Worm (Caenorhabditis elegans) whole organism, L3 larva: ENCODE measurements around the gene Y51A2B.2.

Experiments
- R02D3.7 ChIP-seq: fragments of 150-350 bp; optimal IDR thresholded peaks from 2 replicates; lab custom pipeline; 2014; ENCODE audit warnings: missing biosample characterization, missing genetic modification characterization
- aly-2 ChIP-seq: fragments of 150-350 bp; optimal IDR thresholded peaks from 2 replicates; lab custom pipeline; 2014; ENCODE audit warnings: missing biosample characterization, missing genetic modification characterization
- ama-1 ChIP-seq: fragments of 150-350 bp; optimal IDR thresholded peaks from 2 replicates; lab custom pipeline; 2018
- ceh-28 ChIP-seq: fragments of 150-350 bp; optimal IDR thresholded peaks from 2 replicates; lab custom pipeline; 2014; ENCODE audit warnings: missing biosample characterization, missing genetic modification reagents, missing genetic modification characterization
- ceh-82 ChIP-seq: fragments of 150-350 bp; optimal IDR thresholded peaks from 2 replicates; lab custom pipeline; 2014; ENCODE audit warnings: missing biosample characterization, missing genetic modification characterization
- daf-12 ChIP-seq: fragments of 150-350 bp; optimal IDR thresholded peaks from 2 replicates; lab custom pipeline; 2014; ENCODE audit warnings: missing biosample characterization, missing genetic modification reagents, missing genetic modification characterization
- egl-27 ChIP-seq: sonication (generic microtip); optimal IDR thresholded peaks from 4 replicates; lab custom pipeline; 2017; ENCODE audit warnings: missing biosample characterization, missing genetic modification reagents, missing genetic modification characterization
- egl-5 ChIP-seq: fragments of 150-350 bp; optimal IDR thresholded peaks from 2 replicates; lab custom pipeline; 2017; ENCODE audit warnings: missing biosample characterization, missing genetic modification reagents, missing genetic modification characterization, inconsistent platforms
- elt-1 ChIP-seq: fragments of 150-350 bp; optimal IDR thresholded peaks from 2 replicates; lab custom pipeline; 2014; ENCODE audit warnings: missing biosample characterization, missing genetic modification characterization
- elt-2 ChIP-seq: sonication (generic microtip); optimal IDR thresholded peaks from 2 replicates; lab custom pipeline; 2016; ENCODE audit warnings: missing genetic modification reagents, mild to moderate bottlenecking, missing genetic modification characterization, missing compliant biosample characterization
- elt-3 ChIP-seq, 3 experiments: fragments of 150-350 bp in 1 of 3; sonication (generic microtip) in 2 of 3; optimal IDR thresholded peaks; 2 replicates in 2 of 3; 4 replicates in 1 of 3; lab custom pipeline; 2014 to 2017; ENCODE audit warnings: missing biosample characterization in 3 of 3, missing genetic modification characterization in 3 of 3
- eor-1 ChIP-seq, 2 experiments: fragments of 150-350 bp; optimal IDR thresholded peaks; 2 replicates each; lab custom pipeline; 2014 to 2018; ENCODE audit warnings: missing biosample characterization in 2 of 2, missing genetic modification characterization in 2 of 2
- fkh-10 ChIP-seq: sonication (generic microtip); optimal IDR thresholded peaks from 2 replicates; lab custom pipeline; 2017; ENCODE audit warnings: missing biosample characterization, missing genetic modification reagents, missing genetic modification characterization
- fos-1 ChIP-seq: fragments of 150-350 bp; optimal IDR thresholded peaks from 2 replicates; lab custom pipeline; 2014; ENCODE audit warnings: missing biosample characterization, missing genetic modification characterization
- hmg-11 ChIP-seq: sonication (generic microtip); optimal IDR thresholded peaks from 2 replicates; lab custom pipeline; 2016; ENCODE audit warnings: missing genetic modification characterization, missing compliant biosample characterization
- jun-1 ChIP-seq: fragments of 150-350 bp; optimal IDR thresholded peaks from 2 replicates; lab custom pipeline; 2014; ENCODE audit warnings: missing biosample characterization, missing genetic modification reagents, missing genetic modification characterization
- lin-15B ChIP-seq: fragments of 150-350 bp; optimal IDR thresholded peaks from 2 replicates; lab custom pipeline; 2014; ENCODE audit warnings: missing biosample characterization, missing genetic modification characterization
- lin-39 ChIP-seq: fragments of 150-350 bp; optimal IDR thresholded peaks from 2 replicates; lab custom pipeline; 2018; ENCODE audit warnings: missing biosample characterization, missing genetic modification reagents, missing genetic modification characterization
- mml-1 ChIP-seq: fragments of 150-350 bp; sonication (generic microtip); optimal IDR thresholded peaks from 3 replicates; lab custom pipeline; 2014; ENCODE audit warnings: missing biosample characterization, missing genetic modification characterization
- nhr-11 ChIP-seq: fragments of 150-350 bp; optimal IDR thresholded peaks from 2 replicates; lab custom pipeline; 2014; ENCODE audit warnings: missing biosample characterization, missing genetic modification characterization
- nhr-23 ChIP-seq: fragments of 150-350 bp; optimal IDR thresholded peaks from 2 replicates; lab custom pipeline; 2014; ENCODE audit warnings: missing biosample characterization, missing genetic modification reagents, missing genetic modification characterization
- nhr-28 ChIP-seq: fragments of 150-350 bp; optimal IDR thresholded peaks from 2 replicates; lab custom pipeline; 2014; ENCODE audit warnings: missing biosample characterization, missing genetic modification characterization
- nhr-43 ChIP-seq: sonication (generic microtip); optimal IDR thresholded peaks from 2 replicates; lab custom pipeline; 2016; ENCODE audit warnings: mild to moderate bottlenecking, missing genetic modification characterization, missing compliant biosample characterization; ENCODE audit not compliant: poor library complexity, severe bottlenecking
- nhr-67 ChIP-seq: fragments of 150-350 bp; optimal IDR thresholded peaks from 2 replicates; lab custom pipeline; 2014; ENCODE audit warnings: missing biosample characterization, missing genetic modification characterization
- nhr-76 ChIP-seq: fragments of 150-350 bp; sonication (generic microtip); optimal IDR thresholded peaks from 5 replicates; lab custom pipeline; 2014; ENCODE audit warnings: missing biosample characterization, missing genetic modification characterization
- nhr-77 ChIP-seq: fragments of 150-350 bp; optimal IDR thresholded peaks from 2 replicates; lab custom pipeline; 2014; ENCODE audit warnings: missing biosample characterization, missing genetic modification characterization
- pha-4 ChIP-seq: fragments of 150-350 bp; optimal IDR thresholded peaks from 2 replicates; lab custom pipeline; 2014; ENCODE audit warnings: missing biosample characterization, missing genetic modification reagents, missing genetic modification characterization
- pqm-1 ChIP-seq: fragments of 150-350 bp; optimal IDR thresholded peaks from 2 replicates; lab custom pipeline; 2017; ENCODE audit warnings: missing biosample characterization, missing genetic modification characterization, inconsistent platforms
- skn-1 ChIP-seq: fragments of 150-350 bp; optimal IDR thresholded peaks from 2 replicates; lab custom pipeline; 2014; ENCODE audit warnings: missing biosample characterization, missing genetic modification characterization
- snpc-4 ChIP-seq: fragments of 150-350 bp; optimal IDR thresholded peaks from 2 replicates; lab custom pipeline; 2014; ENCODE audit warnings: missing biosample characterization, missing genetic modification characterization
- tbx-2 ChIP-seq: sonication (generic microtip); optimal IDR thresholded peaks from 2 replicates; lab custom pipeline; 2016; ENCODE audit warnings: mild to moderate bottlenecking, missing genetic modification characterization, missing compliant biosample characterization
- unc-39 ChIP-seq: sonication (generic microtip); optimal IDR thresholded peaks from 4 replicates; lab custom pipeline; 2017; ENCODE audit warnings: missing biosample characterization, missing genetic modification characterization
- unc-62 ChIP-seq: fragments of 150-350 bp; sonication (generic microtip); optimal IDR thresholded peaks from 4 replicates; lab custom pipeline; 2014; ENCODE audit warnings: missing biosample characterization, missing genetic modification reagents, missing genetic modification characterization
- zag-1 ChIP-seq: fragments of 150-350 bp; optimal IDR thresholded peaks from 2 replicates; lab custom pipeline; 2014; ENCODE audit warnings: missing biosample characterization, missing genetic modification characterization
- ztf-11 ChIP-seq: fragments of 150-350 bp; optimal IDR thresholded peaks from 2 replicates; lab custom pipeline; 2014; ENCODE audit warnings: missing biosample characterization, missing genetic modification characterization
- ztf-4 ChIP-seq: fragments of 150-350 bp; optimal IDR thresholded peaks from 2 replicates; lab custom pipeline; 2014; ENCODE audit warnings: missing biosample characterization, missing genetic modification characterization

The Y51A2B.2 gene

ce11 chrV:18344194-18344593 is 30.1 kb upstream of the Y51A2B.2 start:
- TF ChIP-seq egl-27 (tag; lab: Kevin White, UChicago) (no peak), nhr-67 (tag; lab: Kevin White, UChicago) (no peak), ztf-11 (tag; lab: Kevin White, UChicago) (no peak), pha-4 (tag; lab: Kevin White, UChicago) (no peak), fos-1 (no peak), hmg-11 (tag; lab: Kevin White, UChicago) (no peak), ceh-28 (tag; lab: Kevin White, UChicago) (no peak), unc-39 (tag; lab: Kevin White, UChicago) (no peak), ztf-4 (tag; lab: Kevin White, UChicago) (no peak), fkh-10 (no peak), daf-12 (tag; lab: Kevin White, UChicago) (no peak), ama-1 (no peak), skn-1 (tag; lab: Kevin White, UChicago) (no peak), lin-15B (no peak), R02D3.7 (tag; lab: Kevin White, UChicago) (no peak), unc-62 (GFP tag; lab: Kevin White, UChicago) (no peak), ceh-82 (tag; lab: Kevin White, UChicago) (no peak), pqm-1 (no peak)

DNA sequence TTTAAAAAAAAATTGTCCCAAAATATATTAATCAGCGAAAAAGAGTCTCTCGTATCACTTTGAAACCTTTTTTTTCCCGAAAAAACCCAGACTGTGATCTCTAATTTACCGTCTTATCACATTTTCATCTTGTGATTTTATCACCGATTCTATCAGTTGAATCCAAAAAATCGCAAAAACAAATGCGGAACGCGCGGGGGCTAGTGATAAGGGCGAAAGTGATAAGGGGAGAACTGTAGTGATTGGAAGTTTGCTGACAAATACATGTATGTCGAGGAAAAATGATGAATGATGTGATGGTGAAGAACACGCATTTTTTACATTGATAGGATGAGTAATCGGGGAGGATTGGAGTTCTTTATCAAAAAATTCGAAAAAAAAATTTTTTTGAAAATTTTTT is 28.2 kb upstream of the Y51A2B.2 start:
- TF ChIP-seq lin-39, result no peak
- peak; percentile 44 for TF ChIP-seq ceh-28 (tag; lab: Kevin White, UChicago)
- TF ChIP-seq hmg-11 (tag; lab: Kevin White, UChicago), result no peak
- TF ChIP-seq pqm-1, result peak; percentile 100
- TF ChIP-seq egl-27 (tag; lab: Kevin White, UChicago), result peak; percentile 88
- TF ChIP-seq elt-3 (tag; optimal IDR thresholded peaks at IDR 0.05; lab: Kevin White, UChicago), result peak; percentile 68 to 96 (median 94)
- peak; percentile 98 for TF ChIP-seq jun-1 (tag; lab: Kevin White, UChicago)
- peak; percentile 75 for TF ChIP-seq nhr-43 (tag; lab: Kevin White, UChicago)
- no peak for TF ChIP-seq elt-1 (tag; lab: Kevin White, UChicago)
- TF ChIP-seq pha-4 (tag; lab: Kevin White, UChicago), result peak; percentile 55
- no peak for TF ChIP-seq nhr-28 (tag; lab: Kevin White, UChicago)
- TF ChIP-seq skn-1 (tag; lab: Kevin White, UChicago), result peak; percentile 34
- peak; percentile 100 for TF ChIP-seq elt-2 (tag; lab: Kevin White, UChicago)
- TF ChIP-seq nhr-23 (tag; lab: Kevin White, UChicago), result peak; percentile 57
- peak; percentile 81 for TF ChIP-seq fos-1

DNA sequence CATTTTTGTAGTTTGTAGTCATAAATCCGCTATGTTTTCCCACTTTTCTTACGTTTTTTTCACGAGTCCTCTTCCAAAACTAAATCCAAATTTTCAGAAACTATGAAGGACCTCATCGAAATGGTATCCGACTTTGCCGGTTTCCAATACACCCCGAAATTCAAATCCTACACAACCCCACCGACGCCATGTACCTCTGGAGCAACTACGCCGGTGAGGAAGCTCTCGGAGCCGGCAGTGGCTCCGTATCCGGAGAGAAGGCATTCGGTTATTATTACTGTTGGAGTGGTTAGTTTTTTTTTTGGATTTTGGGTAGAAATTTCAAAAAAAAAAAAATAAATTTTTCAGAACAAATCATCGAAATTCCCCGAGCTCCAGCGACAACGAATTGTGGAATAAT is 24.2 kb upstream of the Y51A2B.2 start, which contains the start of gene C08E8.3:
TSS of gene C08E8.3 (plus strand) at position 84 of the 400 bp plus-strand sequence.
- TF ChIP-seq ceh-28 (tag; lab: Kevin White, UChicago), result no peak
- TF ChIP-seq nhr-77, result no peak
- no peak for TF ChIP-seq fkh-10
- TF ChIP-seq zag-1 (tag; lab: Kevin White, UChicago), result no peak
- TF ChIP-seq eor-1 (tag; optimal IDR thresholded peaks at IDR 0.05; lab: Kevin White, UChicago), result no peak
- TF ChIP-seq nhr-43 (tag; lab: Kevin White, UChicago), result no peak
- no peak for TF ChIP-seq unc-39 (tag; lab: Kevin White, UChicago)
- no peak for TF ChIP-seq unc-62 (GFP tag; lab: Kevin White, UChicago)
- TF ChIP-seq pqm-1, result no peak
- TF ChIP-seq tbx-2 (tag; lab: Kevin White, UChicago), result no peak
- TF ChIP-seq daf-12 (tag; lab: Kevin White, UChicago), result no peak
- no peak for TF ChIP-seq skn-1 (tag; lab: Kevin White, UChicago)
- TF ChIP-seq, all 47 proteins: peak for 0

DNA sequence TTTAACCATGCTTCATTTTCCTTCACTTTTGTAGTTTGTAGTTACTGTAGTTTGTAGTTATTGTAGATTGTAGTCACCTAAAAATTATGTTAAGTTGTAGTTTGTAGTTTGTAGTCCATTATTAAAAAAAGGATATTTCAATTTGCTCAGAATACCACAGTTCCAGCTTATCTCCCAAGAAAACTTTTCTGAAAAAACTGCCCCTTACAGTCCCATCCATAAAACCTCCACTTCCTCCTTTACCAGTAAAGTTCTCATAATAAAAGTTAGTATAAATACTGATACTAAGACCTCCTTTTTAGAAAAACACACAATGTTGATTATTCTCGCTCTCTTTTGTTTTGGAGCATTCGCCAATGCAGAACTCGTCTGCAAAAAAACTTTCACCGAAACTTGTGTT is 23.6 kb upstream of the Y51A2B.2 start, which contains the start of gene C08E8.11:
TSS of gene C08E8.11 (plus strand) at position 301 of the 400 bp plus-strand sequence.
- TF ChIP-seq snpc-4 (tag; lab: Kevin White, UChicago), result no peak
- no peak for TF ChIP-seq mml-1
- no peak for TF ChIP-seq nhr-11 (tag; lab: Kevin White, UChicago)
- TF ChIP-seq tbx-2 (tag; lab: Kevin White, UChicago), result no peak

ce11 chrV:18354299-18354698 is 20.0 kb upstream of the Y51A2B.2 start:
- no peak for TF ChIP-seq lin-15B
- no peak for TF ChIP-seq ceh-28 (tag; lab: Kevin White, UChicago)
- no peak for TF ChIP-seq egl-5
- TF ChIP-seq aly-2 (tag; lab: Kevin White, UChicago), result no peak
- TF ChIP-seq nhr-76, result no peak
- no peak for TF ChIP-seq fkh-10
- TF ChIP-seq nhr-23 (tag; lab: Kevin White, UChicago), result no peak
